Worm (Caenorhabditis elegans) whole organism, L3 larva: ENCODE measurements around the gene gad-1.

Source experiments
- ceh-9 ChIP-seq: sonication (generic microtip); optimal IDR thresholded peaks from 2 replicates; lab custom pipeline; 2018; ENCODE audit warnings: missing biosample characterization, missing genetic modification characterization
- mdl-1 ChIP-seq: fragments of 150-350 bp; optimal IDR thresholded peaks from 2 replicates; lab custom pipeline; 2014; ENCODE audit warnings: missing biosample characterization, missing genetic modification characterization
- tbx-2 ChIP-seq: sonication (generic microtip); optimal IDR thresholded peaks from 2 replicates; lab custom pipeline; 2016; ENCODE audit warnings: mild to moderate bottlenecking, missing genetic modification characterization, missing compliant biosample characterization
- unc-62 ChIP-seq: fragments of 150-350 bp; sonication (generic microtip); optimal IDR thresholded peaks from 4 replicates; lab custom pipeline; 2014; ENCODE audit warnings: missing biosample characterization, missing genetic modification reagents, missing genetic modification characterization

- TF ChIP-seq tbx-2 (tag; lab: Kevin White, UChicago) (no peak), unc-62 (GFP tag; lab: Kevin White, UChicago) (no peak), ceh-9 (no peak), mdl-1 (no peak)
Observed at ce11 chrV:6427433-6427832, 5.9 kb downstream of the gad-1 start.
